Fruit fly (Drosophila melanogaster) whole organism, embryonic: Measurements from ENCODE around the gene MtnE.

Source experiments
- Aef1 ChIP-seq: fragments of 200-800 bp; sonication (Bioruptor generic); IDR thresholded peaks from 3 replicates; pipeline ENCODE4 v1.3.6; 2022; ENCODE audit warnings: missing biosample characterization, missing genetic modification characterization
- Blimp-1 ChIP-seq: fragments of 200-800 bp; sonication (Bioruptor generic); optimal IDR thresholded peaks from 3 replicates; lab custom pipeline; 2018; ENCODE audit warnings: missing biosample characterization, missing genetic modification characterization, mild to moderate bottlenecking, moderate library complexity, missing genetic modification reagents
- CG10543 ChIP-seq: fragments of 200-800 bp; sonication (Bioruptor generic); optimal IDR thresholded peaks from 3 replicates; lab custom pipeline; 2017; ENCODE audit warnings: missing biosample characterization, mild to moderate bottlenecking, missing genetic modification characterization, moderate library complexity
- CG11456 ChIP-seq: fragments of 200-800 bp; sonication (Bioruptor generic); IDR thresholded peaks from 3 replicates; pipeline ENCODE4 v1.3.6; 2022; ENCODE audit warnings: missing biosample characterization, missing genetic modification characterization
- CG12744 ChIP-seq: fragments of 200-800 bp; sonication (Bioruptor generic); optimal IDR thresholded peaks from 2 replicates; lab custom pipeline; 2016; ENCODE audit warnings: missing biosample characterization, missing genetic modification characterization
- CG12769 ChIP-seq: fragments of 200-800 bp; sonication (Bioruptor generic); optimal IDR thresholded peaks from 2 replicates; lab custom pipeline; 2019; ENCODE audit warnings: missing biosample characterization, mild to moderate bottlenecking, missing genetic modification characterization, moderate library complexity
- CG14441 ChIP-seq: fragments of 200-800 bp; sonication (Bioruptor generic); IDR thresholded peaks from 2 replicates; pipeline ENCODE4 v1.3.6; 2022; ENCODE audit warnings: missing biosample characterization, missing genetic modification characterization
- CG1529 ChIP-seq: fragments of 200-800 bp; sonication (Bioruptor generic); optimal IDR thresholded peaks from 3 replicates; lab custom pipeline; 2018; ENCODE audit warnings: missing biosample characterization, missing genetic modification characterization
- CG15479 ChIP-seq: fragments of 200-800 bp; sonication (Bioruptor generic); optimal IDR thresholded peaks from 3 replicates; lab custom pipeline; 2019; ENCODE audit warnings: missing biosample characterization, mild to moderate bottlenecking, missing genetic modification characterization, moderate library complexity
- CG17912 ChIP-seq: fragments of 200-800 bp; sonication (Bioruptor generic); optimal IDR thresholded peaks from 2 replicates; lab custom pipeline; 2018; ENCODE audit warnings: missing biosample characterization, mild to moderate bottlenecking, missing genetic modification characterization
- CG18599 ChIP-seq: fragments of 200-800 bp; sonication (Bioruptor generic); optimal IDR thresholded peaks from 3 replicates; lab custom pipeline; 2017; ENCODE audit warnings: missing biosample characterization, missing genetic modification characterization, mild to moderate bottlenecking, moderate library complexity, missing genetic modification reagents
- CG2120 ChIP-seq: fragments of 200-800 bp; sonication (Bioruptor generic); optimal IDR thresholded peaks from 3 replicates; lab custom pipeline; 2016; ENCODE audit warnings: missing biosample characterization, missing genetic modification characterization
- CG33213 ChIP-seq: fragments of 200-800 bp; sonication (Bioruptor generic); optimal IDR thresholded peaks from 3 replicates; lab custom pipeline; 2016; ENCODE audit warnings: missing biosample characterization, missing genetic modification characterization
- CG43689 ChIP-seq: fragments of 200-800 bp; sonication (Bioruptor generic); IDR thresholded peaks from 2 replicates; pipeline ENCODE4 v1.3.6; 2022; ENCODE audit warnings: missing biosample characterization, missing genetic modification characterization
- CG4424 ChIP-seq: fragments of 200-800 bp; sonication (Bioruptor generic); optimal IDR thresholded peaks from 3 replicates; lab custom pipeline; 2016; ENCODE audit warnings: missing biosample characterization, missing genetic modification characterization
- CG4854 ChIP-seq: fragments of 200-800 bp; sonication (Bioruptor generic); optimal IDR thresholded peaks from 2 replicates; lab custom pipeline; 2016; ENCODE audit warnings: missing biosample characterization, missing genetic modification characterization, inconsistent platforms
- CG8944 ChIP-seq: fragments of 200-800 bp; sonication (Bioruptor generic); optimal IDR thresholded peaks from 3 replicates; lab custom pipeline; 2016; ENCODE audit warnings: missing biosample characterization, missing genetic modification characterization
- D19B ChIP-seq: fragments of 200-800 bp; sonication (Bioruptor generic); optimal IDR thresholded peaks from 2 replicates; lab custom pipeline; 2017; ENCODE audit warnings: missing biosample characterization, mild to moderate bottlenecking, missing genetic modification characterization
- Deaf1 ChIP-seq: fragments of 200-800 bp; optimal IDR thresholded peaks from 3 replicates; lab custom pipeline; 2019; ENCODE audit warnings: missing biosample characterization, mild to moderate bottlenecking, missing genetic modification characterization, moderate library complexity
- Hey ChIP-seq: fragments of 200-800 bp; sonication (Bioruptor generic); optimal IDR thresholded peaks from 3 replicates; lab custom pipeline; 2018; ENCODE audit warnings: missing biosample characterization, mild to moderate bottlenecking, missing genetic modification characterization
- HmgZ ChIP-seq: fragments of 200-800 bp; sonication (Bioruptor generic); optimal IDR thresholded peaks from 2 replicates; lab custom pipeline; 2018; ENCODE audit warnings: missing biosample characterization, mild to moderate bottlenecking, missing genetic modification characterization
- Trl ChIP-seq, 3 experiments: fragments of >200 bp in 2 of 3; fragments of 200-800 bp in 1 of 3; sonication (Bioruptor generic) in 1 of 3; optimal IDR thresholded peaks; 2 replicates in 1 of 3; 3 replicates in 2 of 3; lab custom pipeline; 2016 to 2017; ENCODE audit warnings: missing biosample characterization in 1 of 3, missing genetic modification characterization in 1 of 3
- chm ChIP-seq: fragments of 200-800 bp; sonication (Bioruptor generic); IDR thresholded peaks from 2 replicates; pipeline ENCODE4 v1.3.6; 2022; ENCODE audit warnings: missing biosample characterization, missing genetic modification characterization
- disco-r ChIP-seq: fragments of 200-800 bp; sonication (Bioruptor generic); optimal IDR thresholded peaks from 2 replicates; lab custom pipeline; 2016; ENCODE audit warnings: missing biosample characterization, missing genetic modification characterization
- dysf ChIP-seq: fragments of 200-800 bp; sonication (Bioruptor generic); IDR thresholded peaks from 3 replicates; pipeline ENCODE4 v1.3.6; 2022; ENCODE audit warnings: missing biosample characterization, missing genetic modification characterization
- fu2 ChIP-seq: fragments of 200-800 bp; sonication (Bioruptor generic); optimal IDR thresholded peaks from 2 replicates; lab custom pipeline; 2016; ENCODE audit warnings: missing biosample characterization, missing genetic modification characterization
- jigr1 ChIP-seq: fragments of 200-800 bp; sonication (Bioruptor generic); IDR thresholded peaks from 3 replicates; pipeline ENCODE4 v1.3.6; 2022; ENCODE audit warnings: missing biosample characterization, missing genetic modification characterization
- lab ChIP-seq: fragments of 200-800 bp; sonication (Bioruptor generic); optimal IDR thresholded peaks from 3 replicates; lab custom pipeline; 2017; ENCODE audit warnings: missing biosample characterization, missing genetic modification characterization, mild to moderate bottlenecking, moderate library complexity, missing genetic modification reagents
- lilli ChIP-seq: fragments of 200-800 bp; sonication (Bioruptor generic); optimal IDR thresholded peaks from 3 replicates; lab custom pipeline; 2016; ENCODE audit warnings: missing biosample characterization, missing genetic modification characterization
- lov ChIP-seq, 2 experiments: fragments of 200-800 bp in 1 of 2; fragments of >200 bp in 1 of 2; sonication (Bioruptor generic) in 1 of 2; IDR thresholded peaks in 1 of 2; optimal IDR thresholded peaks in 1 of 2; 2 replicates in 1 of 2; 3 replicates in 1 of 2; pipeline versions ENCODE4 v1.3.6 to Lab custom; 2017 to 2022; ENCODE audit warnings: missing biosample characterization in 1 of 2, missing genetic modification characterization in 1 of 2
- nom ChIP-seq: fragments of 200-800 bp; sonication (Bioruptor generic); optimal IDR thresholded peaks from 2 replicates; lab custom pipeline; 2017; ENCODE audit warnings: missing biosample characterization, missing genetic modification characterization, mild to moderate bottlenecking, moderate library complexity, missing genetic modification reagents
- org-1 ChIP-seq: fragments of 200-800 bp; sonication (Bioruptor generic); optimal IDR thresholded peaks from 2 replicates; lab custom pipeline; 2017; ENCODE audit warnings: missing biosample characterization, missing genetic modification characterization
- pros ChIP-seq: fragments of 200-800 bp; sonication (Bioruptor generic); optimal IDR thresholded peaks from 3 replicates; lab custom pipeline; 2019; ENCODE audit warnings: missing biosample characterization, mild to moderate bottlenecking, missing genetic modification characterization, moderate library complexity
- ro ChIP-seq: fragments of 200-800 bp; sonication (Bioruptor generic); IDR thresholded peaks from 2 replicates; pipeline ENCODE4 v1.3.6; 2022; ENCODE audit warnings: missing biosample characterization, missing genetic modification characterization
- row ChIP-seq: fragments of 200-800 bp; sonication (Bioruptor generic); IDR thresholded peaks from 3 replicates; pipeline ENCODE4 v1.3.6; 2022; ENCODE audit warnings: missing biosample characterization, missing genetic modification characterization
- seq ChIP-seq: fragments of 200-800 bp; sonication (Bioruptor generic); IDR thresholded peaks from 2 replicates; pipeline ENCODE4 v1.3.6; 2022; ENCODE audit warnings: missing biosample characterization, missing genetic modification characterization
- slbo ChIP-seq: fragments of 200-800 bp; sonication (Bioruptor generic); IDR thresholded peaks from 2 replicates; pipeline ENCODE4 v1.3.6; 2022; ENCODE audit warnings: missing biosample characterization, missing genetic modification characterization
- tgo ChIP-seq: fragments of 200-800 bp; sonication (Bioruptor generic); IDR thresholded peaks from 3 replicates; pipeline ENCODE4 v1.3.6; 2022; ENCODE audit warnings: missing biosample characterization, missing genetic modification characterization
- twi ChIP-seq: fragments of 200-800 bp; optimal IDR thresholded peaks from 2 replicates; lab custom pipeline; 2019; ENCODE audit warnings: missing biosample characterization, mild to moderate bottlenecking, missing genetic modification characterization, moderate library complexity
- unpg ChIP-seq: fragments of 200-800 bp; sonication (Bioruptor generic); optimal IDR thresholded peaks from 3 replicates; lab custom pipeline; 2018; ENCODE audit warnings: missing biosample characterization, mild to moderate bottlenecking, missing genetic modification characterization, moderate library complexity
- zfh2 ChIP-seq: fragments of 200-800 bp; sonication (Bioruptor generic); optimal IDR thresholded peaks from 2 replicates; lab custom pipeline; 2016; ENCODE audit warnings: missing biosample characterization, missing genetic modification characterization

The MtnE gene

DNA sequence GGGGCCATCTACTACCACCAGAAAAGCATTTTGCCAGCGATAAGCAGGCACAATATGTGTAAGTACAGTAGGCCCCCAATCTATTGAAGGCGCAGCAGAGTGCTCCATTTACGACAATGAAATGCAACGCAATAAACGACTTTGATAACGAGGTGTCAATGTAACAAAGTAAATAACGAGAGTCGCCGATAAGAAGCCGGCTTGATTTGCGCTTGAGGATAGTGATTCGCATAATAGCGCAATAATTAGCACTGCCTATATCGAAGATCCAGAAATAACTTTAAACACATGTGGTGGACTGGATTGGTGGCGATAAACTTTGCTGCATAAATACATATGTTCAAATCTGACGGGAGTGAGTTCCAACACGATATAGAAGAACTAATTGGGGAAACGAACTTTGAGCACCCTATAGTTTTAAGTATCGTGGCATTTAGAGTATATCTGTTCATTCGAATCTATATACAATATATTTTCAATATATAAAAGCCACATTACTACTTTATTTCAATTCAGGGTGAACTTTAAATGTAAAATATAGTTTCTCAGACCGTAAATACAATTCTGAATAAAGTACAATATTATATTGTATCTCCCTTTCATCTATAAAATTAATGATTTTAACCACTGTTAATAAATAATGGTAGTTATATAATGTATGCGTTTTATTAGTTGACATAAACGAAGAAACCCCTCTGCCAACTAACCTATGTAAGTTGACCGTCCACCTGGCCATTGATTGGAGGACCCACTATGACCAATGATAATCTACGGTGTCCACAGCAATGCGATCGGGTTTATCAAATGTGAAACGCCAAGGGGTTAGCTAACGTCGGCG is 14.7 kb upstream of the MtnE start (continued):
- TF ChIP-seq Deaf1 = no peak
- no peak for TF ChIP-seq fu2 (GFP tag; lab: Kevin White, UChicago)
- peak; percentile 40 for TF ChIP-seq CG2120 (GFP tag; lab: Kevin White, UChicago)
- no peak for TF ChIP-seq CG4424 (GFP tag; lab: Kevin White, UChicago)
- TF ChIP-seq CG11456 (GFP tag; lab: Robert Waterston, UW) = no peak
- TF ChIP-seq lab = peak; percentile 64
- peak; percentile 45 for TF ChIP-seq slbo (GFP tag; lab: Robert Waterston, UW)
- TF ChIP-seq row = peak; percentile 66
- TF ChIP-seq Hey (tag; lab: Kevin White, UChicago) = peak; percentile 39
- TF ChIP-seq CG15479 (GFP tag; lab: Kevin White, UChicago) = no peak
- TF ChIP-seq jigr1 (GFP tag; lab: Robert Waterston, UW) = no peak
- TF ChIP-seq CG12744 (GFP tag; lab: Kevin White, UChicago) = no peak
- TF ChIP-seq D19B (GFP tag; lab: Kevin White, UChicago) = peak; percentile 84
- no peak for TF ChIP-seq tgo (GFP tag; lab: Robert Waterston, UW)
- TF ChIP-seq twi (tag; lab: Kevin White, UChicago) = peak; percentile 56
- no peak for TF ChIP-seq lilli (GFP tag; lab: Kevin White, UChicago)
- no peak for TF ChIP-seq nom (GFP tag; lab: Kevin White, UChicago)
- peak; percentile 43 for TF ChIP-seq CG12769 (tag; lab: Kevin White, UChicago)
- no peak for TF ChIP-seq CG8944
- no peak for TF ChIP-seq CG4854 (GFP tag; lab: Kevin White, UChicago)
- peak; percentile 5 for TF ChIP-seq HmgZ
- TF ChIP-seq seq (GFP tag; lab: Robert Waterston, UW) = no peak
- no peak for TF ChIP-seq Trl (optimal IDR thresholded peaks at IDR 0.05; lab: Kevin White, UChicago)
- TF ChIP-seq Trl (GFP tag; optimal IDR thresholded peaks at IDR 0.05; lab: Kevin White, UChicago) = no peak
- no peak for TF ChIP-seq CG1529 (GFP tag; lab: Kevin White, UChicago)
- no peak for TF ChIP-seq CG33213 (GFP tag; lab: Kevin White, UChicago)
- TF ChIP-seq Aef1 (GFP tag; lab: Robert Waterston, UW) = no peak
- no peak for TF ChIP-seq zfh2 (GFP tag; lab: Kevin White, UChicago)
- no peak for TF ChIP-seq unpg (GFP tag; lab: Kevin White, UChicago)
- TF ChIP-seq CG43689 (GFP tag; lab: Robert Waterston, UW) = no peak
- TF ChIP-seq disco-r (GFP tag; lab: Kevin White, UChicago) = no peak
- peak; percentile 43 for TF ChIP-seq CG17912
- TF ChIP-seq CG14441 (GFP tag; lab: Robert Waterston, UW) = peak; percentile 47; the same call in 1 of the 2 replicates
- TF ChIP-seq lov (optimal IDR thresholded peaks at IDR 0.05; lab: Kevin White, UChicago) = no peak
- TF ChIP-seq lov (GFP tag; IDR thresholded peaks at IDR 0.05; lab: Robert Waterston, UW) = no peak
- TF ChIP-seq pros (GFP tag; lab: Kevin White, UChicago) = no peak
- no peak for TF ChIP-seq org-1 (GFP tag; lab: Kevin White, UChicago)
- TF ChIP-seq dysf (GFP tag; lab: Robert Waterston, UW) = 0 out of 3 replicates have a peak, but pooled peaks have one; percentile 16
- TF ChIP-seq ro (GFP tag; lab: Robert Waterston, UW) = no peak
- TF ChIP-seq Blimp-1 (GFP tag; lab: Kevin White, UChicago) = no peak
- TF ChIP-seq chm (GFP tag; lab: Robert Waterston, UW) = no peak
- TF ChIP-seq CG18599 = peak; percentile 27
- TF ChIP-seq CG10543 (GFP tag; lab: Kevin White, UChicago) = peak; percentile 35
